Fruit fly (Drosophila melanogaster) whole organism, embryonic: ENCODE measurements around the gene CG31050.

ENCODE experiments used
- Blimp-1 ChIP-seq: fragments of 200-800 bp; sonication (Bioruptor generic); optimal IDR thresholded peaks from 3 replicates; lab custom pipeline; 2018; ENCODE audit warnings: missing biosample characterization, missing genetic modification characterization, mild to moderate bottlenecking, moderate library complexity, missing genetic modification reagents
- CG10321 ChIP-seq: fragments of 200-800 bp; sonication (Bioruptor generic); IDR thresholded peaks from 2 replicates; pipeline ENCODE4 v1.3.6; 2022; ENCODE audit warnings: missing biosample characterization, missing genetic modification characterization
- CG10366 ChIP-seq: fragments of 200-800 bp; sonication (Bioruptor generic); IDR thresholded peaks from 2 replicates; pipeline ENCODE4 v1.3.6; 2022; ENCODE audit warnings: missing biosample characterization, missing genetic modification characterization
- CG10979 ChIP-seq: fragments of 200-800 bp; sonication (Bioruptor generic); optimal IDR thresholded peaks from 2 replicates; lab custom pipeline; 2018; ENCODE audit warnings: missing biosample characterization, mild to moderate bottlenecking, missing genetic modification characterization, moderate library complexity
- CG11398 ChIP-seq: fragments of 200-800 bp; sonication (Bioruptor generic); optimal IDR thresholded peaks from 2 replicates; lab custom pipeline; 2016; ENCODE audit warnings: missing biosample characterization, missing genetic modification characterization
- CG12236 ChIP-seq: fragments of 200-800 bp; sonication (Bioruptor generic); optimal IDR thresholded peaks from 2 replicates; lab custom pipeline; 2016; ENCODE audit warnings: missing biosample characterization, missing genetic modification characterization
- CG14710 ChIP-seq: fragments of 200-800 bp; sonication (Bioruptor generic); optimal IDR thresholded peaks from 3 replicates; lab custom pipeline; 2019; ENCODE audit warnings: missing biosample characterization, mild to moderate bottlenecking, missing genetic modification characterization, moderate library complexity
- CG17328 ChIP-seq: fragments of 200-800 bp; sonication (Bioruptor generic); IDR thresholded peaks from 2 replicates; pipeline ENCODE4 v1.3.6; 2022; ENCODE audit warnings: missing biosample characterization, missing genetic modification characterization
- CG17361 ChIP-seq: fragments of 200-800 bp; sonication (Bioruptor generic); IDR thresholded peaks from 3 replicates; pipeline ENCODE4 v1.3.6; 2022; ENCODE audit warnings: missing biosample characterization, missing genetic modification characterization
- CG17568 ChIP-seq: fragments of 200-800 bp; sonication (Bioruptor generic); optimal IDR thresholded peaks from 2 replicates; lab custom pipeline; 2018; ENCODE audit warnings: missing biosample characterization, mild to moderate bottlenecking, missing genetic modification characterization, moderate library complexity
- CG30431 ChIP-seq: fragments of 200-800 bp; sonication (Bioruptor generic); optimal IDR thresholded peaks from 2 replicates; lab custom pipeline; 2017; ENCODE audit warnings: missing biosample characterization, missing genetic modification characterization
- CG3407 ChIP-seq: fragments of 200-800 bp; sonication (Bioruptor generic); optimal IDR thresholded peaks from 2 replicates; lab custom pipeline; 2018; ENCODE audit warnings: missing biosample characterization, mild to moderate bottlenecking, missing genetic modification characterization
- CG34422 ChIP-seq: fragments of 200-800 bp; sonication (Bioruptor generic); IDR thresholded peaks from 3 replicates; pipeline ENCODE4 v1.3.6; 2022; ENCODE audit warnings: missing biosample characterization, missing genetic modification characterization
- CG4282 ChIP-seq: fragments of 200-800 bp; sonication (Bioruptor generic); optimal IDR thresholded peaks from 2 replicates; lab custom pipeline; 2016; ENCODE audit warnings: missing biosample characterization, missing genetic modification characterization
- CG43689 ChIP-seq: fragments of 200-800 bp; sonication (Bioruptor generic); IDR thresholded peaks from 2 replicates; pipeline ENCODE4 v1.3.6; 2022; ENCODE audit warnings: missing biosample characterization, missing genetic modification characterization
- CG6175 ChIP-seq: fragments of 200-800 bp; sonication (Bioruptor generic); IDR thresholded peaks from 3 replicates; pipeline ENCODE4 v1.3.6; 2022; ENCODE audit warnings: missing biosample characterization, missing genetic modification characterization
- CG6791 ChIP-seq: fragments of 200-800 bp; sonication (Bioruptor generic); IDR thresholded peaks from 3 replicates; pipeline ENCODE4 v1.3.6; 2022; ENCODE audit warnings: missing biosample characterization, missing genetic modification characterization; ENCODE audit not compliant: partially characterized antibody
- CG6854 ChIP-seq: fragments of 200-800 bp; sonication (Bioruptor generic); optimal IDR thresholded peaks from 3 replicates; lab custom pipeline; 2017; ENCODE audit warnings: missing biosample characterization, mild to moderate bottlenecking, missing genetic modification characterization
- CG9876 ChIP-seq: fragments of 200-800 bp; sonication (Bioruptor generic); optimal IDR thresholded peaks from 2 replicates; lab custom pipeline; 2016; ENCODE audit warnings: missing biosample characterization, missing genetic modification characterization
- Chrac-16 ChIP-seq: fragments of 200-800 bp; sonication (Bioruptor generic); optimal IDR thresholded peaks from 3 replicates; lab custom pipeline; 2016; ENCODE audit warnings: missing biosample characterization, missing genetic modification characterization
- CoRest ChIP-seq: fragments of 200-800 bp; sonication (Bioruptor generic); optimal IDR thresholded peaks from 3 replicates; lab custom pipeline; 2018; ENCODE audit warnings: missing biosample characterization, mild to moderate bottlenecking, missing genetic modification characterization, moderate library complexity
- Doc3 ChIP-seq: fragments of 200-800 bp; sonication (Bioruptor generic); IDR thresholded peaks from 3 replicates; pipeline ENCODE4 v1.3.6; 2022; ENCODE audit warnings: missing biosample characterization, missing genetic modification characterization; ENCODE audit not compliant: partially characterized antibody
- H15 ChIP-seq: fragments of 200-800 bp; sonication (Bioruptor generic); IDR thresholded peaks from 3 replicates; pipeline ENCODE4 v1.3.6; 2022; ENCODE audit warnings: missing biosample characterization, missing genetic modification characterization
- Hsf ChIP-seq: fragments of 200-800 bp; sonication (Bioruptor generic); optimal IDR thresholded peaks from 3 replicates; lab custom pipeline; 2016; ENCODE audit warnings: missing biosample characterization, missing genetic modification characterization
- NC2α ChIP-seq: fragments of 200-800 bp; sonication (Bioruptor generic); optimal IDR thresholded peaks from 2 replicates; lab custom pipeline; 2016; ENCODE audit warnings: missing biosample characterization, missing genetic modification characterization
- NC2β ChIP-seq: fragments of 200-800 bp; sonication (Bioruptor generic); optimal IDR thresholded peaks from 2 replicates; lab custom pipeline; 2016; ENCODE audit warnings: missing biosample characterization, missing genetic modification characterization
- Nf-YB ChIP-seq: fragments of 200-800 bp; sonication (Bioruptor generic); optimal IDR thresholded peaks from 3 replicates; lab custom pipeline; 2019; ENCODE audit warnings: missing biosample characterization, mild to moderate bottlenecking, missing genetic modification characterization, moderate library complexity
- Sox100B ChIP-seq: fragments of 200-800 bp; sonication (Bioruptor generic); optimal IDR thresholded peaks from 3 replicates; lab custom pipeline; 2018; ENCODE audit warnings: missing biosample characterization, mild to moderate bottlenecking, missing genetic modification characterization
- Spps ChIP-seq: fragments of 200-800 bp; sonication (Bioruptor generic); optimal IDR thresholded peaks from 2 replicates; lab custom pipeline; 2018; ENCODE audit warnings: missing biosample characterization, mild to moderate bottlenecking, missing genetic modification characterization
- ac ChIP-seq: fragments of 200-800 bp; sonication (Bioruptor generic); optimal IDR thresholded peaks from 3 replicates; lab custom pipeline; 2017; ENCODE audit warnings: missing biosample characterization, mild to moderate bottlenecking, missing genetic modification characterization
- bcd ChIP-seq: fragments of 200-800 bp; sonication (Bioruptor generic); optimal IDR thresholded peaks from 2 replicates; lab custom pipeline; 2017; ENCODE audit warnings: missing biosample characterization, mild to moderate bottlenecking, missing genetic modification characterization
- br ChIP-seq: fragments of >200 bp; optimal IDR thresholded peaks from 2 replicates; lab custom pipeline; 2017
- caup ChIP-seq: fragments of 200-800 bp; sonication (Bioruptor generic); optimal IDR thresholded peaks from 3 replicates; lab custom pipeline; 2017; ENCODE audit warnings: missing biosample characterization, mild to moderate bottlenecking, missing genetic modification characterization, moderate library complexity; ENCODE audit not compliant: severe bottlenecking
- disco-r ChIP-seq: fragments of 200-800 bp; sonication (Bioruptor generic); optimal IDR thresholded peaks from 2 replicates; lab custom pipeline; 2016; ENCODE audit warnings: missing biosample characterization, missing genetic modification characterization
- eve ChIP-seq, 2 experiments: fragments of >200 bp; optimal IDR thresholded peaks; 2 replicates each; lab custom pipeline; 2017; ENCODE audit warnings: missing biosample characterization in 2 of 2, missing genetic modification characterization in 2 of 2
- gcm2 ChIP-seq: fragments of 200-800 bp; sonication (Bioruptor generic); optimal IDR thresholded peaks from 2 replicates; lab custom pipeline; 2016; ENCODE audit warnings: missing biosample characterization, missing genetic modification characterization
- gsb-n ChIP-seq: fragments of 200-800 bp; sonication (Bioruptor generic); optimal IDR thresholded peaks from 3 replicates; lab custom pipeline; 2018; ENCODE audit warnings: missing biosample characterization, mild to moderate bottlenecking, missing genetic modification characterization
- hb ChIP-seq: fragments of 200-800 bp; sonication (Bioruptor generic); IDR thresholded peaks from 3 replicates; pipeline ENCODE4 v1.3.6; 2022; ENCODE audit warnings: missing biosample characterization, missing genetic modification characterization; ENCODE audit not compliant: partially characterized antibody
- hbn ChIP-seq: fragments of 200-800 bp; sonication (Bioruptor generic); IDR thresholded peaks from 2 replicates; pipeline ENCODE4 v1.3.6; 2022; ENCODE audit warnings: missing biosample characterization, missing genetic modification characterization; ENCODE audit not compliant: partially characterized antibody
- kah ChIP-seq: fragments of 200-800 bp; sonication (Bioruptor generic); optimal IDR thresholded peaks from 2 replicates; lab custom pipeline; 2018; ENCODE audit warnings: missing biosample characterization, mild to moderate bottlenecking, missing genetic modification characterization
- kay ChIP-seq: fragments of 200-800 bp; sonication (Bioruptor generic); optimal IDR thresholded peaks from 2 replicates; lab custom pipeline; 2016; ENCODE audit warnings: missing biosample characterization, missing genetic modification characterization
- ken ChIP-seq: fragments of 200-800 bp; sonication (Bioruptor generic); IDR thresholded peaks from 3 replicates; pipeline ENCODE4 v1.3.6; 2022; ENCODE audit warnings: missing biosample characterization, missing genetic modification characterization
- lilli ChIP-seq: fragments of 200-800 bp; sonication (Bioruptor generic); optimal IDR thresholded peaks from 3 replicates; lab custom pipeline; 2016; ENCODE audit warnings: missing biosample characterization, missing genetic modification characterization
- nmo ChIP-seq: fragments of 200-800 bp; sonication (Bioruptor generic); optimal IDR thresholded peaks from 2 replicates; lab custom pipeline; 2018; ENCODE audit warnings: missing biosample characterization, mild to moderate bottlenecking, missing genetic modification characterization, moderate library complexity
- pan ChIP-seq, 4 experiments: fragments of >200 bp in 3 of 4; fragments of 200-800 bp in 1 of 4; sonication (Bioruptor generic) in 1 of 4; optimal IDR thresholded peaks in 3 of 4; IDR thresholded peaks in 1 of 4; 2 replicates each; pipeline versions ENCODE4 v1.3.6 to Lab custom; 2017 to 2022; ENCODE audit warnings: missing biosample characterization in 2 of 4, missing genetic modification characterization in 2 of 4, mixed read lengths in 1 of 4
- pho ChIP-seq: fragments of 200-800 bp; sonication (Bioruptor generic); optimal IDR thresholded peaks from 2 replicates; lab custom pipeline; 2016; ENCODE audit warnings: missing biosample characterization, missing genetic modification characterization
- rib ChIP-seq: fragments of 200-800 bp; sonication (Bioruptor generic); IDR thresholded peaks from 2 replicates; pipeline ENCODE4 v1.3.6; 2022; ENCODE audit warnings: missing biosample characterization, missing genetic modification characterization
- sens ChIP-seq: fragments of 200-800 bp; sonication (Bioruptor generic); peaks from one replicate; lab custom pipeline; 2016; ENCODE audit warnings: missing biosample characterization, missing genetic modification characterization
- sob ChIP-seq: fragments of 200-800 bp; sonication (Bioruptor generic); IDR thresholded peaks from 2 replicates; pipeline ENCODE4 v1.3.6; 2022; ENCODE audit warnings: missing biosample characterization, missing genetic modification characterization
- tin ChIP-seq: fragments of 200-800 bp; sonication (Bioruptor generic); optimal IDR thresholded peaks from 3 replicates; lab custom pipeline; 2016; ENCODE audit warnings: missing biosample characterization, missing genetic modification characterization
- usp ChIP-seq: fragments of >200 bp; optimal IDR thresholded peaks from 2 replicates; lab custom pipeline; 2017; ENCODE audit warnings: missing biosample characterization, missing genetic modification characterization

CG31050 gene

DNA sequence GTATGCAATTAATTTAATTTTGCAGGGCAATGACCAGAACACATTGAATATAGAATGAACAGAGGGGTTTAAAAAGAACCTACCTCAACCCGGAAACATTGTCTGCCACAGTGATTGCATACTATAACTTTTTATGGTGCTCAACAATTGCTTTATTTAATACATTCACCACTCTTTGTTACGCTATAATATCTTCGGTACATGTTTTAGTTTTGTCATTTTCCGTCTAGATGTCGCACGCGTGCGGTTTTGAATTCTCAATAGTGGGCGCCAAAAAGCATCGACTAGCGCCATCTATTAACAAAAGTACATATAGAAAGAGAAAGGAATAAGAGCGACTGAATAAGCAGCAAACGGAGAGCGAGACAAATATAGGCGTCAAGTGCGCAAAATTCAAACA lies 21.9 kb upstream of the CG31050 start (continued):
- TF ChIP-seq CG17568 (no peak), Doc3 (no peak), Hsf (peak; percentile 93), tin (peak; percentile 93), CG4282 (peak; percentile 46), CG17328 (peak; percentile 87), CG17361 (GFP tag; lab: Robert Waterston, UW) (no peak; the same call in 2 of the 3 replicates), nmo (peak; percentile 82), CG43689 (peak; percentile 61; the same call in 1 of the 2 replicates), CoRest (tag; lab: Kevin White, UChicago) (peak; percentile 84), ken (GFP tag; lab: Robert Waterston, UW) (peak; percentile 83), br (no peak), CG11398 (GFP tag; lab: Kevin White, UChicago) (peak; percentile 78), Nf-YB (GFP tag; lab: Kevin White, UChicago) (peak; percentile 34), H15 (GFP tag; lab: Robert Waterston, UW) (peak; percentile 89), CG6791 (no peak; the same call in 2 of the 3 replicates), sob (GFP tag; lab: Robert Waterston, UW) (peak; percentile 90), CG10979 (tag; lab: Kevin White, UChicago) (no peak), rib (GFP tag; lab: Robert Waterston, UW) (no peak), eve (GFP tag; optimal IDR thresholded peaks at IDR 0.05; lab: Kevin White, UChicago) (peak in 1 of 2 experiments; percentile 41), bcd (GFP tag; lab: Kevin White, UChicago) (peak; percentile 86), CG3407 (peak; percentile 77), disco-r (GFP tag; lab: Kevin White, UChicago) (peak; percentile 69), CG9876 (peak; percentile 91), hbn (GFP tag; lab: Robert Waterston, UW) (no peak), gcm2 (GFP tag; lab: Kevin White, UChicago) (peak; percentile 24), lilli (GFP tag; lab: Kevin White, UChicago) (peak; percentile 89), ac (no peak), gsb-n (peak; percentile 69), kah (peak; percentile 41), CG6175 (GFP tag; lab: Robert Waterston, UW) (peak; percentile 78), CG12236 (GFP tag; lab: Kevin White, UChicago) (peak; percentile 76), NC2β (GFP tag; lab: Kevin White, UChicago) (peak; percentile 93), caup (GFP tag; lab: Kevin White, UChicago) (peak; percentile 87), hb (GFP tag; lab: Robert Waterston, UW) (no peak), pho (GFP tag; lab: Kevin White, UChicago) (peak; percentile 70), Blimp-1 (peak; percentile 89), pan (optimal IDR thresholded peaks at IDR 0.05; lab: Kevin White, UChicago) (no peak), pan (GFP tag; optimal IDR thresholded peaks at IDR 0.05 in 1 of 2, IDR thresholded peaks at IDR 0.05 in 1 of 2) (peak in 1 of 2 experiments; percentile 88), CG6854 (GFP tag; lab: Kevin White, UChicago) (peak; percentile 30), CG10321 (GFP tag; lab: Robert Waterston, UW) (peak; percentile 98), Spps (tag; lab: Kevin White, UChicago) (peak; percentile 42), CG34422 (GFP tag; lab: Robert Waterston, UW) (peak; percentile 86), CG14710 (no peak), sens (GFP tag; lab: Kevin White, UChicago) (peak; percentile 85), usp (GFP tag; lab: Kevin White, UChicago) (no peak), CG10366 (GFP tag; lab: Robert Waterston, UW) (peak; percentile 86), Chrac-16 (peak; percentile 92), Sox100B (GFP tag; lab: Kevin White, UChicago) (peak; percentile 34), NC2α (GFP tag; lab: Kevin White, UChicago) (peak; percentile 79), kay (GFP tag; lab: Kevin White, UChicago) (peak; percentile 55), CG30431 (GFP tag; lab: Kevin White, UChicago) (peak; percentile 90)
